Fruit fly (Drosophila melanogaster): ENCODE results near the gene CG7916.

DNA sequence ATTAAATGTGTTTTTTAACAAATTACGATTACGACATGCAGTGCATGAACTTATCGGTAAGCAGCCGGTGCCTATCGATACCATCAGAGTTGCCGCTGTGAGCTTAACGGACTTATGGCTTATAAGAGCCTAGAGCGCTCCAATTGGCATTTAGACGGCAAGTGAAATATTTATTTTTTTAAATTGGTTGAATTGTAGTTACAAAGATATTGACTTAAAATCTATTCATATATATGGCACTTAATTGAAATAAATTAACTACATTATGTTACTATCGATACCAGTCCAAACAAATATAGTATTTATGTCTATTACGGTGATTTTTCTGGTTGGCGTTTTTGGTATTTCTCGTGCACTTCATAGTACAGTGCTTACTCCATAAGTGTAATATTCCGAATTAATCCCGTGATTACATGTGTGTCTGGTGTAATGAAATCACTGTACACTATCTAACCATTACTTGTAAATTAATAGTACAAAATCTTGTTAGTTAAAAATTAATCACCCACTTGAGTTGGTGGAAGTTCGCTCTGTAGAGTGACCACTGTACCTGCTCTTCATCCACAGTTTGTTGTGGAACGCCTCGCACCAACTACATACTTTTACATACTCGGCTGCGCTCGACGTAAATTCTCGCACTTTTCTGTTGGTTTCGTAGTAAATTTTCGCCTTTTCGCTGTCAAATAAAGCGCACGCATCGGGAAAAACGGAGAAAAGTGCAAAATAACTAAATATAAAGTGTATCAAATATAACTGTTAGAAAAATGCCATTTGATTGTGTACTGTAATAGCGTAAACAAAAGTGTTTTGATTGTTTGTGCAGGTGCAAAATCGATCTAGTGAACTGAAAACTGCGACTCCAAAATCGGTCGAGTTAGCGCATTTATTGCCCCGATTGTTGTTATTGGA lies 11.3 kb upstream of the CG7916 start, which contains the start of the genes mRpS23 and CenG1A:
- TF ChIP-seq CG4496 (GFP tag; IDR thresholded peaks at IDR 0.05) (peak; percentile 100), CG15710 (tag; optimal IDR thresholded peaks at IDR 0.05) (peak; percentile 100), Pif1B (GFP tag; optimal IDR thresholded peaks at IDR 0.05) (peak; percentile 100), CG34367 (tag; optimal IDR thresholded peaks at IDR 0.05) (peak; percentile 100), D1 (tag; optimal IDR thresholded peaks at IDR 0.05) (no peak), EcR (GFP tag; optimal IDR thresholded peaks at IDR 0.05) (peak; percentile 67), CG32121 (GFP tag; IDR thresholded peaks at IDR 0.05) (peak; percentile 100), CG12605 (GFP tag; IDR thresholded peaks at IDR 0.05) (peak; percentile 100), CG14655 (GFP tag; optimal IDR thresholded peaks at IDR 0.05) (peak; percentile 100), Ets98B (GFP tag; IDR thresholded peaks at IDR 0.05) (peak; percentile 100), Snoo (tag; optimal IDR thresholded peaks at IDR 0.05) (peak; percentile 100), fd96Ca (GFP tag; IDR thresholded peaks at IDR 0.05) (peak; percentile 100)

Data from whole organism, pupa.